Fruit fly (Drosophila melanogaster) whole organism, prepupa: ENCODE data around the gene cue.

Experiments used
- CG10631 ChIP-seq: fragments of 200-800 bp; sonication (Bioruptor generic); optimal IDR thresholded peaks from 2 replicates; lab custom pipeline; 2016; ENCODE audit warnings: missing biosample characterization, missing genetic modification characterization
- CG10669 ChIP-seq: fragments of 200-800 bp; sonication (Bioruptor generic); optimal IDR thresholded peaks from 3 replicates; lab custom pipeline; 2018; ENCODE audit warnings: missing biosample characterization, mild to moderate bottlenecking, missing genetic modification characterization, moderate library complexity
- CG11294 ChIP-seq: fragments of 200-800 bp; sonication (Bioruptor generic); IDR thresholded peaks from 2 replicates; pipeline ENCODE4 v1.3.6; 2022; ENCODE audit warnings: missing biosample characterization, missing genetic modification characterization
- CG11902 ChIP-seq: fragments of 200-800 bp; sonication (Bioruptor generic); optimal IDR thresholded peaks from 3 replicates; lab custom pipeline; 2016; ENCODE audit warnings: missing biosample characterization, missing genetic modification characterization
- CG15336 ChIP-seq: fragments of 200-800 bp; sonication (Bioruptor generic); IDR thresholded peaks from 2 replicates; pipeline ENCODE4 v1.3.6; 2022; ENCODE audit warnings: missing biosample characterization, missing genetic modification characterization
- CG1621 ChIP-seq: fragments of 200-800 bp; sonication (Bioruptor generic); optimal IDR thresholded peaks from 3 replicates; lab custom pipeline; 2018; ENCODE audit warnings: missing biosample characterization, mild to moderate bottlenecking, missing genetic modification characterization
- CG3032 ChIP-seq: fragments of 200-800 bp; optimal IDR thresholded peaks from 2 replicates; lab custom pipeline; 2019; ENCODE audit warnings: missing biosample characterization, mild to moderate bottlenecking, missing genetic modification characterization, moderate library complexity
- CG31627 ChIP-seq: fragments of 200-800 bp; sonication (Bioruptor generic); optimal IDR thresholded peaks from 3 replicates; lab custom pipeline; 2016; ENCODE audit warnings: missing biosample characterization, missing genetic modification characterization
- CG3919 ChIP-seq: fragments of 200-800 bp; sonication (Bioruptor generic); optimal IDR thresholded peaks from 3 replicates; lab custom pipeline; 2016; ENCODE audit warnings: missing biosample characterization, missing genetic modification characterization
- CG4318 ChIP-seq: fragments of 200-800 bp; sonication (Bioruptor generic); optimal IDR thresholded peaks from 3 replicates; lab custom pipeline; 2017; ENCODE audit warnings: missing biosample characterization, mild to moderate bottlenecking, missing genetic modification characterization
- CG6163 ChIP-seq: fragments of 200-800 bp; sonication (Bioruptor generic); IDR thresholded peaks from 3 replicates; pipeline ENCODE4 v1.3.6; 2022; ENCODE audit warnings: missing biosample characterization, missing genetic modification characterization
- CG6276 ChIP-seq: fragments of 200-800 bp; sonication (Bioruptor generic); optimal IDR thresholded peaks from 2 replicates; lab custom pipeline; 2017; ENCODE audit warnings: missing biosample characterization, mild to moderate bottlenecking, missing genetic modification characterization
- CG6808 ChIP-seq: fragments of 200-800 bp; sonication (Bioruptor generic); optimal IDR thresholded peaks from 3 replicates; lab custom pipeline; 2017; ENCODE audit warnings: missing biosample characterization, missing genetic modification characterization, mild to moderate bottlenecking, moderate library complexity, missing genetic modification reagents
- CG6854 ChIP-seq: fragments of 200-800 bp; sonication (Bioruptor generic); optimal IDR thresholded peaks from 2 replicates; lab custom pipeline; 2017; ENCODE audit warnings: missing biosample characterization, mild to moderate bottlenecking, missing genetic modification characterization
- CG7368 ChIP-seq: fragments of 200-800 bp; sonication (Bioruptor generic); optimal IDR thresholded peaks from 3 replicates; lab custom pipeline; 2016; ENCODE audit warnings: missing biosample characterization, missing genetic modification characterization
- CG8119 ChIP-seq: fragments of 200-800 bp; sonication (Bioruptor generic); IDR thresholded peaks from 3 replicates; pipeline ENCODE4 v1.3.6; 2022; ENCODE audit warnings: missing biosample characterization, missing genetic modification characterization
- CG8319 ChIP-seq: fragments of 200-800 bp; sonication (Bioruptor generic); optimal IDR thresholded peaks from 3 replicates; lab custom pipeline; 2016; ENCODE audit warnings: missing biosample characterization, missing genetic modification characterization
- CG8632 ChIP-seq: fragments of 200-800 bp; sonication (Bioruptor generic); optimal IDR thresholded peaks from 3 replicates; lab custom pipeline; 2016; ENCODE audit warnings: missing biosample characterization, missing genetic modification characterization
- CG9139 ChIP-seq: fragments of 200-800 bp; sonication (Bioruptor generic); optimal IDR thresholded peaks from 3 replicates; lab custom pipeline; 2017; ENCODE audit warnings: missing biosample characterization, mild to moderate bottlenecking, missing genetic modification characterization
- Eip75B ChIP-seq: fragments of 200-800 bp; sonication (Bioruptor generic); optimal IDR thresholded peaks from 3 replicates; lab custom pipeline; 2016; ENCODE audit warnings: missing biosample characterization, missing genetic modification characterization
- Eip78C ChIP-seq: fragments of 200-800 bp; sonication (Bioruptor generic); peaks from one replicate; lab custom pipeline; 2016; ENCODE audit warnings: missing biosample characterization, missing genetic modification characterization
- Eip93F ChIP-seq: fragments of 200-800 bp; sonication (Bioruptor generic); optimal IDR thresholded peaks from 2 replicates; lab custom pipeline; 2016; ENCODE audit warnings: missing biosample characterization, mild to moderate bottlenecking, missing genetic modification characterization
- Hr38 ChIP-seq: sonication (Bioruptor generic); optimal IDR thresholded peaks from 2 replicates; lab custom pipeline; 2016; ENCODE audit warnings: missing biosample characterization, missing genetic modification characterization
- Hr4 ChIP-seq: fragments of 200-800 bp; sonication (Bioruptor generic); optimal IDR thresholded peaks from 3 replicates; lab custom pipeline; 2016; ENCODE audit warnings: missing biosample characterization, missing genetic modification characterization
- Lpt ChIP-seq: fragments of 200-800 bp; sonication (Bioruptor generic); optimal IDR thresholded peaks from 3 replicates; lab custom pipeline; 2016; ENCODE audit warnings: missing biosample characterization, missing genetic modification characterization
- Smox ChIP-seq: fragments of 200-800 bp; sonication (Bioruptor generic); optimal IDR thresholded peaks from 3 replicates; lab custom pipeline; 2016; ENCODE audit warnings: missing biosample characterization, missing genetic modification characterization
- achi ChIP-seq: fragments of 200-800 bp; sonication (Bioruptor generic); optimal IDR thresholded peaks from 3 replicates; lab custom pipeline; 2016; ENCODE audit warnings: missing biosample characterization, missing genetic modification characterization
- cyc ChIP-seq: fragments of 200-800 bp; sonication (Bioruptor generic); optimal IDR thresholded peaks from 3 replicates; lab custom pipeline; 2016; ENCODE audit warnings: missing biosample characterization, missing genetic modification characterization
- dac ChIP-seq: fragments of 200-800 bp; sonication (Bioruptor generic); optimal IDR thresholded peaks from 2 replicates; lab custom pipeline; 2017; ENCODE audit warnings: missing biosample characterization, mild to moderate bottlenecking, missing genetic modification characterization
- eg ChIP-seq: fragments of 200-800 bp; sonication (Bioruptor generic); IDR thresholded peaks from 3 replicates; pipeline ENCODE4 v1.3.6; 2022; ENCODE audit warnings: missing biosample characterization, missing genetic modification characterization
- esn ChIP-seq: fragments of 200-800 bp; sonication (Bioruptor generic); optimal IDR thresholded peaks from 2 replicates; lab custom pipeline; 2016; ENCODE audit warnings: missing biosample characterization, mild to moderate bottlenecking, missing genetic modification characterization, moderate library complexity
- fd59A ChIP-seq: fragments of 200-800 bp; sonication (Bioruptor generic); optimal IDR thresholded peaks from 2 replicates; lab custom pipeline; 2017; ENCODE audit warnings: missing biosample characterization, mild to moderate bottlenecking, missing genetic modification characterization, missing genetic modification reagents
- fkh ChIP-seq: fragments of 200-800 bp; sonication (Bioruptor generic); optimal IDR thresholded peaks from 3 replicates; lab custom pipeline; 2017; ENCODE audit warnings: missing biosample characterization, mild to moderate bottlenecking, missing genetic modification characterization, moderate library complexity
- lz ChIP-seq: fragments of 200-800 bp; sonication (Bioruptor generic); optimal IDR thresholded peaks from 3 replicates; lab custom pipeline; 2016; ENCODE audit warnings: missing biosample characterization, missing genetic modification characterization
- net ChIP-seq: fragments of 200-800 bp; sonication (Bioruptor generic); optimal IDR thresholded peaks from 3 replicates; lab custom pipeline; 2016; ENCODE audit warnings: missing biosample characterization, missing genetic modification characterization
- salr ChIP-seq, 2 experiments: fragments of 200-800 bp; sonication (Bioruptor generic); optimal IDR thresholded peaks; 3 replicates each; lab custom pipeline; 2016 to 2018; ENCODE audit warnings: missing biosample characterization in 2 of 2, missing genetic modification characterization in 2 of 2, mild to moderate bottlenecking in 1 of 2
- spab ChIP-seq: fragments of 200-800 bp; sonication (Bioruptor generic); optimal IDR thresholded peaks from 2 replicates; lab custom pipeline; 2017; ENCODE audit warnings: missing biosample characterization, mild to moderate bottlenecking, missing genetic modification characterization, missing genetic modification reagents
- svp ChIP-seq: fragments of 200-800 bp; sonication (Bioruptor generic); peaks from one replicate; lab custom pipeline; 2016; ENCODE audit warnings: missing biosample characterization, missing genetic modification characterization
- vri ChIP-seq: fragments of 200-800 bp; sonication (Bioruptor generic); optimal IDR thresholded peaks from 3 replicates; lab custom pipeline; 2016; ENCODE audit warnings: missing biosample characterization, mild to moderate bottlenecking, missing genetic modification characterization

Gene cue

dm6 chr3L:1536487-1537337 is 19.6 kb upstream of the cue start, which contains the start of the genes CG12091 and pns (continued):
- TF ChIP-seq Smox: no peak
- TF ChIP-seq CG3032 (tag; lab: Kevin White, UChicago): peak; percentile 58
- peak; percentile 65 for TF ChIP-seq lz (GFP tag; lab: Kevin White, UChicago)
- TF ChIP-seq Lpt (GFP tag; lab: Kevin White, UChicago): peak; percentile 21
- TF ChIP-seq achi: no peak
- no peak for TF ChIP-seq Eip93F (GFP tag; lab: Kevin White, UChicago)
- TF ChIP-seq CG6854 (GFP tag; lab: Kevin White, UChicago): peak; percentile 30
- no peak for TF ChIP-seq CG6808 (GFP tag; lab: Kevin White, UChicago)
- peak; percentile 70 for TF ChIP-seq eg (GFP tag; lab: Robert Waterston, UW)
- TF ChIP-seq CG4318: no peak
- TF ChIP-seq CG31627 (GFP tag; lab: Kevin White, UChicago): peak; percentile 60
- TF ChIP-seq spab: no peak
- peak; percentile 24; the same call in 1 of the 3 replicates for TF ChIP-seq CG8119
- TF ChIP-seq CG10669 (GFP tag; lab: Kevin White, UChicago): no peak
- peak; percentile 23 for TF ChIP-seq vri
- TF ChIP-seq, all 60 proteins: peak for 27

- no peak for TF ChIP-seq CG10631 (GFP tag; lab: Kevin White, UChicago)
- no peak for TF ChIP-seq Eip75B (GFP tag; lab: Kevin White, UChicago)
- no peak for TF ChIP-seq dac (GFP tag; lab: Kevin White, UChicago)
- no peak for TF ChIP-seq CG6163 (GFP tag; lab: Robert Waterston, UW)
- TF ChIP-seq achi: no peak
- no peak; the same call in 2 of the 3 replicates for TF ChIP-seq eg (GFP tag; lab: Robert Waterston, UW)
- TF ChIP-seq Eip78C (GFP tag; lab: Kevin White, UChicago): no peak
- TF ChIP-seq fkh (GFP tag; lab: Kevin White, UChicago): peak; percentile 41
- TF ChIP-seq fd59A (GFP tag; lab: Kevin White, UChicago): no peak
- peak; percentile 18 for TF ChIP-seq lz (GFP tag; lab: Kevin White, UChicago)
- peak; percentile 43 for TF ChIP-seq esn (GFP tag; lab: Kevin White, UChicago)
- TF ChIP-seq CG15336 (GFP tag; lab: Robert Waterston, UW): no peak
- no peak for TF ChIP-seq salr (GFP tag; optimal IDR thresholded peaks at IDR 0.05; lab: Kevin White, UChicago)
- TF ChIP-seq svp (GFP tag; lab: Kevin White, UChicago): peak; percentile 63
- no peak for TF ChIP-seq CG11294 (GFP tag; lab: Robert Waterston, UW)
- TF ChIP-seq net: no peak
- no peak for TF ChIP-seq CG8319 (GFP tag; lab: Kevin White, UChicago)
Measured at dm6 chr3L:1533699-1534431, 16.8 kb upstream of the cue start, which contains the start of gene Iml1. Gene Iml1 (minus strand): TSS chr3L:1534034.

dm6 chr3L:1531159-1531558 is 14.1 kb upstream of the cue start, which contains the start of gene Ir62a:
Gene Ir62a (minus strand): TSS chr3L:1531259.
- TF ChIP-seq CG3919: no peak

- TF ChIP-seq Smox (no peak), dac (GFP tag; lab: Kevin White, UChicago) (no peak), eg (GFP tag; lab: Robert Waterston, UW) (peak; percentile 43; the same call in 1 of the 3 replicates), vri (no peak), CG11902 (GFP tag; lab: Kevin White, UChicago) (peak; percentile 45), CG6854 (GFP tag; lab: Kevin White, UChicago) (no peak), CG9139 (GFP tag; lab: Kevin White, UChicago) (no peak), CG3919 (no peak), CG6276 (peak; percentile 48), CG1621 (tag; lab: Kevin White, UChicago) (no peak), Hr4 (GFP tag; lab: Kevin White, UChicago) (no peak), spab (peak; percentile 10), CG3032 (tag; lab: Kevin White, UChicago) (no peak), CG7368 (no peak), salr (GFP tag; optimal IDR thresholded peaks at IDR 0.05; lab: Kevin White, UChicago) (no peak), CG8632 (GFP tag; lab: Kevin White, UChicago) (no peak), CG8119 (no peak), svp (GFP tag; lab: Kevin White, UChicago) (peak; percentile 82), cyc (GFP tag; lab: Kevin White, UChicago) (peak; percentile 51), Hr38 (GFP tag; lab: Kevin White, UChicago) (no peak), CG6808 (GFP tag; lab: Kevin White, UChicago) (no peak), CG11294 (GFP tag; lab: Robert Waterston, UW) (no peak), CG15336 (GFP tag; lab: Robert Waterston, UW) (no peak)
Measured at dm6 chr3L:1518715-1519603, 1.9 kb upstream of the cue start.
